Fruit fly (Drosophila melanogaster): Measurements from ENCODE around the gene Qtzl.

Gene Qtzl

dm6 chr2L:12010877-12011666 lies 15.5 kb downstream of the Qtzl start (continued):
- TF ChIP-seq CG9437 (GFP tag; optimal IDR thresholded peaks at IDR 0.05), result peak; percentile 85
- peak; percentile 89 for TF ChIP-seq CG16815 (GFP tag; optimal IDR thresholded peaks at IDR 0.05)
- no peak for TF ChIP-seq pb (GFP tag; optimal IDR thresholded peaks at IDR 0.05)
- no peak for TF ChIP-seq C15 (GFP tag; IDR thresholded peaks at IDR 0.05)
- no peak for TF ChIP-seq da (GFP tag; optimal IDR thresholded peaks at IDR 0.05)
- no peak for TF ChIP-seq jing (GFP tag; optimal IDR thresholded peaks at IDR 0.05)
- TF ChIP-seq Blimp-1 (GFP tag; optimal IDR thresholded peaks at IDR 0.05), result peak; percentile 64
- TF ChIP-seq kay (GFP tag; optimal IDR thresholded peaks at IDR 0.05), result peak; percentile 89
- no peak for TF ChIP-seq CG42726 (GFP tag; IDR thresholded peaks at IDR 0.05; ENCODE audit: partially characterized antibody)
- peak; percentile 95 for TF ChIP-seq CG12659 (GFP tag; optimal IDR thresholded peaks at IDR 0.05)
- TF ChIP-seq ssp (GFP tag; IDR thresholded peaks at IDR 0.05), result no peak
- peak; percentile 68 for TF ChIP-seq NC2α (GFP tag; optimal IDR thresholded peaks at IDR 0.05)
- TF ChIP-seq ash1 (GFP tag; optimal IDR thresholded peaks at IDR 0.05), result no peak
- TF ChIP-seq eve (GFP tag; optimal IDR thresholded peaks at IDR 0.05), result no peak
- TF ChIP-seq onecut (GFP tag; IDR thresholded peaks at IDR 0.05), result peak; percentile 85
- no peak for TF ChIP-seq grn (GFP tag; optimal IDR thresholded peaks at IDR 0.05)
- peak; percentile 52 for TF ChIP-seq MTF-1 (GFP tag; optimal IDR thresholded peaks at IDR 0.05; ENCODE audit: borderline replicate concordance)
- no peak for TF ChIP-seq CG7745 (tag; optimal IDR thresholded peaks at IDR 0.05)
- TF ChIP-seq Fer3 (tag; optimal IDR thresholded peaks at IDR 0.05), result peak; percentile 94
- no peak for TF ChIP-seq vvl (GFP tag; IDR thresholded peaks at IDR 0.05)
- TF ChIP-seq CG10274 (GFP tag; optimal IDR thresholded peaks at IDR 0.05), result peak; percentile 76
- peak; percentile 81 for TF ChIP-seq Spps (tag; optimal IDR thresholded peaks at IDR 0.05)
- peak; percentile 31 for TF ChIP-seq NK7.1 (GFP tag; optimal IDR thresholded peaks at IDR 0.05)
- TF ChIP-seq CG11504 (tag; optimal IDR thresholded peaks at IDR 0.05), result peak; percentile 87
- no peak for TF ChIP-seq Sry-δ (GFP tag; optimal IDR thresholded peaks at IDR 0.05)
- TF ChIP-seq Dref (GFP tag; IDR thresholded peaks at IDR 0.05), result no peak
- peak; percentile 89 for TF ChIP-seq ATbp (GFP tag; optimal IDR thresholded peaks at IDR 0.05)
- peak; percentile 59 for TF ChIP-seq sqz (GFP tag; optimal IDR thresholded peaks at IDR 0.05)
- TF ChIP-seq CG3407 (GFP tag; optimal IDR thresholded peaks at IDR 0.05), result peak; percentile 66
- TF ChIP-seq trh (GFP tag; optimal IDR thresholded peaks at IDR 0.05), result peak; percentile 85
- TF ChIP-seq HLH4C (GFP tag; IDR thresholded peaks at IDR 0.05; ENCODE audit: partially characterized antibody), result no peak
- peak; percentile 92 for TF ChIP-seq fd3F (GFP tag; optimal IDR thresholded peaks at IDR 0.05)
- peak; percentile 85 for TF ChIP-seq CG10267 (tag; optimal IDR thresholded peaks at IDR 0.05)
- TF ChIP-seq CG1233 (GFP tag; optimal IDR thresholded peaks at IDR 0.05), result peak; percentile 92
- TF ChIP-seq row (GFP tag; IDR thresholded peaks at IDR 0.05), result no peak
- TF ChIP-seq dm (GFP tag; optimal IDR thresholded peaks at IDR 0.05), result peak; percentile 45
- no peak for TF ChIP-seq Lpt (GFP tag; optimal IDR thresholded peaks at IDR 0.05)
- TF ChIP-seq Hr51 (GFP tag; optimal IDR thresholded peaks at IDR 0.05), result peak; percentile 71 to 92
- no peak for TF ChIP-seq CG9215 (GFP tag; IDR thresholded peaks at IDR 0.05)
- peak; percentile 61 for TF ChIP-seq HLHmδ (GFP tag; optimal IDR thresholded peaks at IDR 0.05)
- peak; percentile 90 for TF ChIP-seq Ssrp (tag; optimal IDR thresholded peaks at IDR 0.05)
- peak; percentile 64 for TF ChIP-seq CG6254 (GFP tag; optimal IDR thresholded peaks at IDR 0.05)
- no peak for TF ChIP-seq CG9876 (GFP tag; optimal IDR thresholded peaks at IDR 0.05)
- peak; percentile 91 for TF ChIP-seq CG15011 (GFP tag; optimal IDR thresholded peaks at IDR 0.05)
- TF ChIP-seq Nf-YB (GFP tag; optimal IDR thresholded peaks at IDR 0.05), result no peak
- TF ChIP-seq Bdp1 (GFP tag; optimal IDR thresholded peaks at IDR 0.05), result peak; percentile 65
- peak; percentile 88 for TF ChIP-seq az2 (GFP tag; optimal IDR thresholded peaks at IDR 0.05)
- no peak for TF ChIP-seq CG11456 (GFP tag; IDR thresholded peaks at IDR 0.05)
- TF ChIP-seq Hr78 (GFP tag; optimal IDR thresholded peaks at IDR 0.05), result no peak

Data from whole organism, embryonic.